Worm (Caenorhabditis elegans): ENCODE measurements around the gene F38B7.3.
A peak's percentile ranks its signal among the peaks of the same experiment; 100 is the strongest.

DNA sequence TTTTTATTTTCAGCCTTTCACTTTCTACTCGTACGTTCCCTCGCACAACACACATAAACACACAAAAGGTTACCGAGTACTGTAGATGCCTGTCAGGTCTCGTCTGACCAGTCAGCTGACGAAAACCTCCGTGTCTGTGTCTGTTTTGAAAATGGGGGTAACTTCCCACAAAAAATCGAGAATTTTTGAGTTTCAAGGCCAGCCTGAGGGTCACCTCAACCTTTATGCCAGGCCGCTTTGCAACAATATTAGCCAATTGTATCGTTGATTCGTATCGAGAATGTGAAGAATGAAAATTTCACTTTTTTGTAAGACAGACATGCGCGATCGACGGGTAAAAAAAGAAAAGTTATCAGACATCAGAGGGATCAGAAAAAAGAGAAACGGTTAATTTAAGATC lies 17.8 kb upstream of the F38B7.3 start:
- TF ChIP-seq pha-4 (GFP tag; IDR thresholded peaks at IDR 0.05): no peak
- no peak for TF ChIP-seq pha-4 (tag; optimal IDR thresholded peaks at IDR 0.05)
- TF ChIP-seq fkh-10 (GFP tag; optimal IDR thresholded peaks at IDR 0.05): no peak
- no peak for TF ChIP-seq nhr-77 (tag; optimal IDR thresholded peaks at IDR 0.05)
- TF ChIP-seq lin-13 (GFP tag; optimal IDR thresholded peaks at IDR 0.05): no peak
- TF ChIP-seq egl-27 (tag; optimal IDR thresholded peaks at IDR 0.05): no peak
- TF ChIP-seq aly-2 (tag; optimal IDR thresholded peaks at IDR 0.05): no peak
- no peak for TF ChIP-seq dpl-1 (GFP tag; optimal IDR thresholded peaks at IDR 0.05)
- no peak for TF ChIP-seq skn-1 (tag; optimal IDR thresholded peaks at IDR 0.05)
- no peak for TF ChIP-seq php-3 (GFP tag; IDR thresholded peaks at IDR 0.05)
- TF ChIP-seq unc-39 (tag; optimal IDR thresholded peaks at IDR 0.05): no peak
- 0 out of 2 replicates have a peak, but pooled peaks have one; percentile 27 for TF ChIP-seq lin-38 (GFP tag; IDR thresholded peaks at IDR 0.05)
- TF ChIP-seq madf-9 (GFP tag; conservative IDR thresholded peaks at IDR 0.05): no peak
- no peak for TF ChIP-seq fos-1 (tag; optimal IDR thresholded peaks at IDR 0.05)
- TF ChIP-seq F44E2.7 (GFP tag; IDR thresholded peaks at IDR 0.05): no peak

Data from whole organism, L4 larva.